Worm (Caenorhabditis elegans): ENCODE data around the gene nhr-180.

Gene nhr-180

ce11 chrV:679663-680062 is 12.4 kb upstream of the nhr-180 start, which contains the start of gene srx-22:
srx-22 (plus strand) TSS chrV:679963.
- no peak for TF ChIP-seq him-1 (tag; optimal IDR thresholded peaks at IDR 0.05)
- TF ChIP-seq W03F9.2 (tag; optimal IDR thresholded peaks at IDR 0.05), result no peak
- no peak for TF ChIP-seq dao-5 (tag; optimal IDR thresholded peaks at IDR 0.05)

- TF ChIP-seq W03F9.2 (tag; optimal IDR thresholded peaks at IDR 0.05) (peak; percentile 4), him-1 (tag; optimal IDR thresholded peaks at IDR 0.05) (no peak), dao-5 (tag; optimal IDR thresholded peaks at IDR 0.05) (no peak)
These were observed 9.3 kb upstream of the nhr-180 start, which contains the start of the genes fbxa-72 and srx-21 for ce11 chrV:676550-677084. fbxa-72 (minus strand) TSS chrV:676753. srx-21 (plus strand) TSS chrV:677034.

ce11 chrV:676090-676489 is 8.8 kb upstream of the nhr-180 start:
- TF ChIP-seq dao-5 (tag; optimal IDR thresholded peaks at IDR 0.05), result no peak
- no peak for TF ChIP-seq W03F9.2 (tag; optimal IDR thresholded peaks at IDR 0.05)
- TF ChIP-seq him-1 (tag; optimal IDR thresholded peaks at IDR 0.05), result no peak

ce11 chrV:674213-674612 is 6.9 kb upstream of the nhr-180 start, which contains the start of gene sru-25:
sru-25 (minus strand) TSS chrV:674313.
- TF ChIP-seq him-1 (tag; optimal IDR thresholded peaks at IDR 0.05), result no peak
- no peak for TF ChIP-seq W03F9.2 (tag; optimal IDR thresholded peaks at IDR 0.05)
- no peak for TF ChIP-seq dao-5 (tag; optimal IDR thresholded peaks at IDR 0.05)

- TF ChIP-seq W03F9.2 (tag; optimal IDR thresholded peaks at IDR 0.05) (no peak), him-1 (tag; optimal IDR thresholded peaks at IDR 0.05) (no peak), dao-5 (tag; optimal IDR thresholded peaks at IDR 0.05) (no peak)
These were observed 4.0 kb upstream of the nhr-180 start, which contains the start of gene sru-24 for ce11 chrV:671342-671741. sru-24 (minus strand) TSS chrV:671442.

ce11 chrV:664337-664847 is 2.9 kb downstream of the nhr-180 start, which contains the start of the genes F31F4.11 and srh-266:
F31F4.11 (minus strand) TSS chrV:664437.
srh-266 (plus strand) TSS chrV:664797.
- no peak for TF ChIP-seq dao-5 (tag; optimal IDR thresholded peaks at IDR 0.05)

ce11 chrV:660210-660609 is 7.1 kb downstream of the nhr-180 start, which contains the start of gene F31F4.17:
F31F4.17 (minus strand) TSS chrV:660310.
- no peak for TF ChIP-seq him-1 (tag; optimal IDR thresholded peaks at IDR 0.05)
- no peak for TF ChIP-seq dao-5 (tag; optimal IDR thresholded peaks at IDR 0.05)
- TF ChIP-seq W03F9.2 (tag; optimal IDR thresholded peaks at IDR 0.05), result no peak

ce11 chrV:657678-658077 is 9.6 kb downstream of the nhr-180 start, which contains the start of gene srh-246:
srh-246 (minus strand) TSS chrV:657778.
- TF ChIP-seq W03F9.2 (tag; optimal IDR thresholded peaks at IDR 0.05), result no peak
- TF ChIP-seq dao-5 (tag; optimal IDR thresholded peaks at IDR 0.05), result no peak
- no peak for TF ChIP-seq him-1 (tag; optimal IDR thresholded peaks at IDR 0.05)

- TF ChIP-seq him-1 (tag; optimal IDR thresholded peaks at IDR 0.05), result no peak
- TF ChIP-seq dao-5 (tag; optimal IDR thresholded peaks at IDR 0.05), result no peak
- no peak for TF ChIP-seq W03F9.2 (tag; optimal IDR thresholded peaks at IDR 0.05)
These were observed 11.5 kb downstream of the nhr-180 start, which contains the start of gene srh-245 for ce11 chrV:655823-656222. srh-245 (minus strand) TSS chrV:655923.

- TF ChIP-seq him-1 (tag; optimal IDR thresholded peaks at IDR 0.05) (no peak), dao-5 (tag; optimal IDR thresholded peaks at IDR 0.05) (no peak), W03F9.2 (tag; optimal IDR thresholded peaks at IDR 0.05) (no peak)
These were observed 12.9 kb downstream of the nhr-180 start, which contains the start of gene srj-6 for ce11 chrV:654402-654801. srj-6 (minus strand) TSS chrV:654502.

- TF ChIP-seq dao-5 (tag; optimal IDR thresholded peaks at IDR 0.05) (no peak), W03F9.2 (tag; optimal IDR thresholded peaks at IDR 0.05) (no peak), him-1 (tag; optimal IDR thresholded peaks at IDR 0.05) (no peak)
These were observed 14.4 kb downstream of the nhr-180 start, which contains the start of gene srj-5 for ce11 chrV:652940-653339. srj-5 (minus strand) TSS chrV:653040.

- TF ChIP-seq him-1 (tag; optimal IDR thresholded peaks at IDR 0.05) (no peak), dao-5 (tag; optimal IDR thresholded peaks at IDR 0.05) (no peak)
These were observed 20.4 kb downstream of the nhr-180 start, which contains the start of gene ugt-42 for ce11 chrV:646888-647287. ugt-42 (plus strand) TSS chrV:647188.

ce11 chrV:646129-646528 is 21.2 kb downstream of the nhr-180 start, which contains the start of gene F48G7.12:
F48G7.12 (minus strand) TSS chrV:646229.
- no peak for TF ChIP-seq him-1 (tag; optimal IDR thresholded peaks at IDR 0.05)
- no peak for TF ChIP-seq dao-5 (tag; optimal IDR thresholded peaks at IDR 0.05)
- TF ChIP-seq W03F9.2 (tag; optimal IDR thresholded peaks at IDR 0.05), result no peak

ce11 chrV:642750-643149 is 24.6 kb downstream of the nhr-180 start, which contains the start of gene nhr-190:
nhr-190 (minus strand) TSS chrV:642924.
- TF ChIP-seq dao-5 (tag; optimal IDR thresholded peaks at IDR 0.05) (no peak), him-1 (tag; optimal IDR thresholded peaks at IDR 0.05) (no peak), W03F9.2 (tag; optimal IDR thresholded peaks at IDR 0.05) (no peak)

All from whole organism, L4/young adult.